Worm (Caenorhabditis elegans): ENCODE data around the gene F59B1.8.

DNA sequence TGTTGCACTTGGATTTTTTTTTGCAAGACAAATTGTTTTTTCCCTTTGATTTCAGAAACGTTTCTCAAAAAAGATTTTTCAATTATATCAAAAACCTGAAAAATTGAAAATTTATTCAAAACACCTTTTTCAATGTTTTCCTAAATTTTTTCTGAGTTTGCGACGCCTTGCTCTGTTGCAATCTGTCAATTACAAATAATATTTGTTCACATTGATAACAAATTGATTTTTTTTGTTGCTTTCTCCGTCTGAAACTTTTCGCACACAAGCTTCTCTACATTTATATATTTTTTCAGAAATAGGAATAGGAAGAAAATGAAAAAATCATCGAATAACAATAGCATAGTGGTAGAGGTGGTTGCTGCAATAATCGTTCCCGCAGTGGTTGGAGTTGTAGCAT lies 24.4 kb upstream of the F59B1.8 start, which contains the start of gene Y39H10B.2:
- no peak for TF ChIP-seq nhr-77 (tag; optimal IDR thresholded peaks at IDR 0.05)
- TF ChIP-seq nhr-11 (tag; optimal IDR thresholded peaks at IDR 0.05) = no peak
- no peak for TF ChIP-seq egl-27 (tag; optimal IDR thresholded peaks at IDR 0.05)

Data from whole organism, L1 larva.